Fruit fly (Drosophila melanogaster) whole organism, wandering third instar larva: ENCODE results near the gene CG10035.

Source experiments
- CrebA ChIP-seq: fragments of 200-800 bp; sonication (Bioruptor generic); optimal IDR thresholded peaks from 2 replicates; lab custom pipeline; 2016; ENCODE audit warnings: missing biosample characterization, mild to moderate bottlenecking, missing genetic modification characterization, borderline replicate concordance
- GATAd ChIP-seq: sonication (Bioruptor generic); optimal IDR thresholded peaks from 2 replicates; lab custom pipeline; 2016; ENCODE audit warnings: missing biosample characterization, missing genetic modification characterization
- N ChIP-seq: fragments of >200 bp; optimal IDR thresholded peaks from 2 replicates; lab custom pipeline; 2018; ENCODE audit warnings: missing biosample characterization, missing external identifiers, missing genetic modification characterization
- Sp1 ChIP-seq: fragments of 200-800 bp; sonication (Bioruptor generic); optimal IDR thresholded peaks from 3 replicates; lab custom pipeline; 2019; ENCODE audit warnings: missing biosample characterization, mild to moderate bottlenecking, missing genetic modification characterization, moderate library complexity
- br ChIP-seq: fragments of 200-800 bp; sonication (Bioruptor generic); optimal IDR thresholded peaks from 2 replicates; lab custom pipeline; 2016; ENCODE audit warnings: missing biosample characterization, missing genetic modification characterization
- fru ChIP-seq: fragments of 200-800 bp; sonication (Bioruptor generic); optimal IDR thresholded peaks from 3 replicates; lab custom pipeline; 2016; ENCODE audit warnings: missing biosample characterization, mild to moderate bottlenecking, missing genetic modification characterization
- h ChIP-seq: fragments of 200-800 bp; sonication (Bioruptor generic); optimal IDR thresholded peaks from 3 replicates; lab custom pipeline; 2016; ENCODE audit warnings: missing biosample characterization, mild to moderate bottlenecking, missing genetic modification characterization
- jim ChIP-seq: fragments of 175-275, 200-325 bp; sonication (Bioruptor generic); optimal IDR thresholded peaks from 2 replicates; lab custom pipeline; 2016; ENCODE audit warnings: missing biosample characterization, mild to moderate bottlenecking, missing genetic modification characterization
- psq ChIP-seq: fragments of 200-800 bp; sonication (Bioruptor generic); optimal IDR thresholded peaks from 3 replicates; lab custom pipeline; 2017; ENCODE audit warnings: missing biosample characterization, mild to moderate bottlenecking, missing genetic modification characterization, moderate library complexity
- sage ChIP-seq: fragments of 200-800 bp; sonication (Bioruptor generic); optimal IDR thresholded peaks from 2 replicates; lab custom pipeline; 2016; ENCODE audit warnings: missing biosample characterization, mild to moderate bottlenecking, missing genetic modification characterization
- sv ChIP-seq: fragments of 200-800 bp; sonication (Bioruptor generic); optimal IDR thresholded peaks from 3 replicates; lab custom pipeline; 2016; ENCODE audit warnings: missing biosample characterization, missing genetic modification characterization

- TF ChIP-seq CrebA: no peak
- no peak for TF ChIP-seq fru (GFP tag; lab: Kevin White, UChicago)
- TF ChIP-seq h (GFP tag; lab: Kevin White, UChicago): no peak
- no peak for TF ChIP-seq sage (GFP tag; lab: Kevin White, UChicago)
- TF ChIP-seq GATAd (GFP tag; lab: Kevin White, UChicago): no peak
- no peak for TF ChIP-seq sv (GFP tag; lab: Kevin White, UChicago)
- TF ChIP-seq Sp1 (GFP tag; lab: Kevin White, UChicago): no peak
- TF ChIP-seq N (GFP tag; lab: Kevin White, UChicago): no peak
- no peak for TF ChIP-seq jim (GFP tag; lab: Kevin White, UChicago)
- TF ChIP-seq psq (GFP tag; lab: Kevin White, UChicago): no peak
- no peak for TF ChIP-seq br
Measured at dm6 chr3R:12422379-12422975, 40.0 kb upstream of the CG10035 start, which contains the start of the genes Scgbeta and CG17202.
